Worm (Caenorhabditis elegans): ENCODE data around the gene anp-1.
A peak's percentile ranks its signal among the peaks of the same experiment; 100 is the strongest.
"Not testable (repeated sequence)": the region's sequence is repeated elsewhere in the genome, so short reads cannot be mapped to it uniquely, and the experiment has no call there.

Gene anp-1

ce11 chrV:12844748-12845147 is 14.5 kb upstream of the anp-1 start:
- peak; percentile 65 for TF ChIP-seq fos-1 (tag; optimal IDR thresholded peaks at IDR 0.05)
- TF ChIP-seq unc-39 (tag; optimal IDR thresholded peaks at IDR 0.05): no peak

- TF ChIP-seq fos-1 (tag; optimal IDR thresholded peaks at IDR 0.05): peak; percentile 16
- no peak for TF ChIP-seq ceh-16 (tag; optimal IDR thresholded peaks at IDR 0.05)
- no peak for TF ChIP-seq zag-1 (tag; optimal IDR thresholded peaks at IDR 0.05)
- no peak for TF ChIP-seq nhr-21 (tag; optimal IDR thresholded peaks at IDR 0.05)
- no peak for TF ChIP-seq sma-9 (GFP tag; optimal IDR thresholded peaks at IDR 0.05)
- TF ChIP-seq sma-9 (tag; optimal IDR thresholded peaks at IDR 0.05): no peak
- TF ChIP-seq sem-4 (tag; optimal IDR thresholded peaks at IDR 0.05): no peak
- no peak for TF ChIP-seq dmd-4 (tag; optimal IDR thresholded peaks at IDR 0.05)
Observed at ce11 chrV:12845247-12845646, 14.0 kb upstream of the anp-1 start, which contains the start of gene C44H9.6. TSS of gene C44H9.6 (minus strand) at chrV:12845347.

- TF ChIP-seq skn-1 (tag; optimal IDR thresholded peaks at IDR 0.05) (no peak), fos-1 (tag; optimal IDR thresholded peaks at IDR 0.05) (peak; percentile 8)
Observed at ce11 chrV:12849736-12850135, 9.5 kb upstream of the anp-1 start, which contains the start of gene C44H9.5. TSS of gene C44H9.5 (minus strand) at chrV:12849864.

ce11 chrV:12852355-12852754 is 6.9 kb upstream of the anp-1 start:
- peak; percentile 8 for TF ChIP-seq fos-1 (tag; optimal IDR thresholded peaks at IDR 0.05)
- no peak for TF ChIP-seq ZK546.5 (tag; optimal IDR thresholded peaks at IDR 0.05)
- TF ChIP-seq unc-55 (GFP tag; optimal IDR thresholded peaks at IDR 0.05): no peak
- TF ChIP-seq nhr-21 (tag; optimal IDR thresholded peaks at IDR 0.05): no peak

ce11 chrV:12854766-12855165 is 4.5 kb upstream of the anp-1 start, which contains the start of gene C44H9.7:
TSS of gene C44H9.7 (minus strand) at chrV:12854866.
- TF ChIP-seq mab-5 (tag; optimal IDR thresholded peaks at IDR 0.05): no peak
- no peak for TF ChIP-seq nhr-6 (tag; optimal IDR thresholded peaks at IDR 0.05)
- TF ChIP-seq ceh-16 (tag; optimal IDR thresholded peaks at IDR 0.05): no peak
- TF ChIP-seq nhr-25 (tag; optimal IDR thresholded peaks at IDR 0.05): no peak
- no peak for TF ChIP-seq Y55F3AM.14 (GFP tag; optimal IDR thresholded peaks at IDR 0.05)
- no peak for TF ChIP-seq F13H6.1 (tag; optimal IDR thresholded peaks at IDR 0.05)
- no peak for TF ChIP-seq nhr-10 (tag; optimal IDR thresholded peaks at IDR 0.05)
- TF ChIP-seq nhr-77 (tag; optimal IDR thresholded peaks at IDR 0.05): no peak
- TF ChIP-seq ZK546.5 (tag; optimal IDR thresholded peaks at IDR 0.05): no peak

ce11 chrV:12865615-12866014 is 6.4 kb downstream of the anp-1 start, which contains the start of gene T07F10.5:
TSS of gene T07F10.5 (plus strand) at chrV:12865915.
- TF ChIP-seq nhr-23, mab-5, peb-1 (tag; optimal IDR thresholded peaks at IDR 0.05): not testable (repeated sequence)

- TF ChIP-seq mbf-1 (tag; optimal IDR thresholded peaks at IDR 0.05): no peak
- no peak for TF ChIP-seq skn-1 (tag; optimal IDR thresholded peaks at IDR 0.05)
- TF ChIP-seq nhr-77 (tag; optimal IDR thresholded peaks at IDR 0.05): no peak
- TF ChIP-seq fos-1 (tag; optimal IDR thresholded peaks at IDR 0.05): no peak
- TF ChIP-seq sem-4 (tag; optimal IDR thresholded peaks at IDR 0.05): no peak
- no peak for TF ChIP-seq elt-1 (tag; optimal IDR thresholded peaks at IDR 0.05)
- TF ChIP-seq dmd-4 (tag; optimal IDR thresholded peaks at IDR 0.05): no peak
- no peak for TF ChIP-seq elt-3 (tag; optimal IDR thresholded peaks at IDR 0.05)
- TF ChIP-seq ceh-82 (tag; optimal IDR thresholded peaks at IDR 0.05): no peak
- TF ChIP-seq aly-2 (tag; optimal IDR thresholded peaks at IDR 0.05): no peak
- no peak for TF ChIP-seq lin-39 (tag; optimal IDR thresholded peaks at IDR 0.05)
- TF ChIP-seq egl-27 (tag; optimal IDR thresholded peaks at IDR 0.05): no peak
- TF ChIP-seq ztf-4 (tag; optimal IDR thresholded peaks at IDR 0.05): no peak
- no peak for TF ChIP-seq sma-9 (GFP tag; optimal IDR thresholded peaks at IDR 0.05)
- no peak for TF ChIP-seq sma-9 (tag; optimal IDR thresholded peaks at IDR 0.05)
- TF ChIP-seq nhr-11 (tag; optimal IDR thresholded peaks at IDR 0.05): no peak
- no peak for TF ChIP-seq F13H6.1 (tag; optimal IDR thresholded peaks at IDR 0.05)
Observed at ce11 chrV:12867997-12868396, 8.8 kb downstream of the anp-1 start, which contains the start of gene nspg-1. TSS of gene nspg-1 (minus strand) at chrV:12868097.
